Fruit fly (Drosophila melanogaster): ENCODE data around the gene CG4592.

- TF ChIP-seq ttk (optimal IDR thresholded peaks at IDR 0.05) (no peak), Myc (optimal IDR thresholded peaks at IDR 0.05) (no peak)
These were observed 8.8 kb downstream of the CG4592 start, which contains the start of gene CG42367 for dm6 chr2L:9930280-9930679.

Data from Kc167 (cell line).